Fruit fly (Drosophila melanogaster) whole organism, embryonic: ENCODE measurements around the gene Prm.

Source experiments
- ATbp ChIP-seq: fragments of 200-800 bp; sonication (Bioruptor generic); optimal IDR thresholded peaks from 2 replicates; lab custom pipeline; 2017; ENCODE audit warnings: missing biosample characterization, mild to moderate bottlenecking, missing genetic modification characterization, missing genetic modification reagents
- CG10274 ChIP-seq: fragments of 200-800 bp; sonication (Bioruptor generic); optimal IDR thresholded peaks from 3 replicates; lab custom pipeline; 2017; ENCODE audit warnings: missing biosample characterization, mild to moderate bottlenecking, missing genetic modification characterization
- CG11504 ChIP-seq: fragments of 200-800 bp; sonication (Bioruptor generic); optimal IDR thresholded peaks from 3 replicates; lab custom pipeline; 2019; ENCODE audit warnings: missing biosample characterization, mild to moderate bottlenecking, missing genetic modification characterization, moderate library complexity
- CG11723 ChIP-seq: fragments of 200-800 bp; sonication (Bioruptor generic); optimal IDR thresholded peaks from 2 replicates; lab custom pipeline; 2017; ENCODE audit warnings: missing biosample characterization, mild to moderate bottlenecking, missing genetic modification characterization
- CG12219 ChIP-seq: fragments of 200-800 bp; sonication (Bioruptor generic); optimal IDR thresholded peaks from 3 replicates; lab custom pipeline; 2018; ENCODE audit warnings: missing biosample characterization, mild to moderate bottlenecking, missing genetic modification characterization
- CG13287 ChIP-seq: fragments of 200-800 bp; sonication (Bioruptor generic); IDR thresholded peaks from 2 replicates; pipeline ENCODE4 v1.3.6; 2022; ENCODE audit warnings: missing biosample characterization, missing genetic modification characterization; ENCODE audit not compliant: partially characterized antibody
- CG15601 ChIP-seq: fragments of 200-800 bp; sonication (Bioruptor generic); optimal IDR thresholded peaks from 3 replicates; lab custom pipeline; 2019; ENCODE audit warnings: missing biosample characterization, mild to moderate bottlenecking, missing genetic modification characterization, moderate library complexity
- CG17328 ChIP-seq: fragments of 200-800 bp; sonication (Bioruptor generic); IDR thresholded peaks from 2 replicates; pipeline ENCODE4 v1.3.6; 2022; ENCODE audit warnings: missing biosample characterization, missing genetic modification characterization
- CG17568 ChIP-seq: fragments of 200-800 bp; sonication (Bioruptor generic); optimal IDR thresholded peaks from 2 replicates; lab custom pipeline; 2018; ENCODE audit warnings: missing biosample characterization, mild to moderate bottlenecking, missing genetic modification characterization, moderate library complexity
- CG18619 ChIP-seq: fragments of 200-800 bp; sonication (Bioruptor generic); optimal IDR thresholded peaks from 3 replicates; lab custom pipeline; 2017; ENCODE audit warnings: missing biosample characterization, mild to moderate bottlenecking, missing genetic modification characterization
- CG31365 ChIP-seq: fragments of 200-800 bp; sonication (Bioruptor generic); optimal IDR thresholded peaks from 2 replicates; lab custom pipeline; 2018; ENCODE audit warnings: missing biosample characterization, mild to moderate bottlenecking, missing genetic modification characterization
- CG42726 ChIP-seq: fragments of 200-800 bp; sonication (Bioruptor generic); IDR thresholded peaks from 2 replicates; pipeline ENCODE4 v1.3.6; 2022; ENCODE audit warnings: missing biosample characterization, missing genetic modification characterization; ENCODE audit not compliant: partially characterized antibody
- CG5245 ChIP-seq: fragments of 200-800 bp; sonication (Bioruptor generic); optimal IDR thresholded peaks from 3 replicates; lab custom pipeline; 2016; ENCODE audit warnings: missing biosample characterization, missing genetic modification characterization
- CG6813 ChIP-seq: fragments of 200-800 bp; sonication (Bioruptor generic); optimal IDR thresholded peaks from 2 replicates; lab custom pipeline; 2017; ENCODE audit warnings: missing biosample characterization, missing genetic modification characterization, mild to moderate bottlenecking, moderate library complexity, missing genetic modification reagents
- CG7372 ChIP-seq: fragments of 200-800 bp; sonication (Bioruptor generic); IDR thresholded peaks from 2 replicates; pipeline ENCODE4 v1.3.6; 2022; ENCODE audit warnings: missing biosample characterization, missing genetic modification characterization
- CG7839 ChIP-seq: fragments of 200-800 bp; sonication (Bioruptor generic); optimal IDR thresholded peaks from 3 replicates; lab custom pipeline; 2018; ENCODE audit warnings: missing biosample characterization, mild to moderate bottlenecking, missing genetic modification characterization, moderate library complexity
- CG7987 ChIP-seq: fragments of 200-800 bp; sonication (Bioruptor generic); optimal IDR thresholded peaks from 2 replicates; lab custom pipeline; 2018; ENCODE audit warnings: missing biosample characterization, mild to moderate bottlenecking, missing genetic modification characterization, moderate library complexity
- CG8290 ChIP-seq, 3 experiments: fragments of 200-800 bp; sonication (Bioruptor generic); optimal IDR thresholded peaks; 2 replicates each; lab custom pipeline; 2016 to 2019; ENCODE audit warnings: missing biosample characterization in 3 of 3, missing genetic modification characterization in 3 of 3, mild to moderate bottlenecking in 2 of 3, moderate library complexity in 1 of 3
- CG8359 ChIP-seq: fragments of 200-800 bp; sonication (Bioruptor generic); optimal IDR thresholded peaks from 2 replicates; lab custom pipeline; 2017; ENCODE audit warnings: missing biosample characterization, mild to moderate bottlenecking, missing genetic modification characterization, borderline replicate concordance
- CG8478 ChIP-seq: fragments of >200 bp; optimal IDR thresholded peaks from 2 replicates; lab custom pipeline; 2018
- CG9727 ChIP-seq: fragments of 200-800 bp; sonication (Bioruptor generic); optimal IDR thresholded peaks from 3 replicates; lab custom pipeline; 2017; ENCODE audit warnings: missing biosample characterization, mild to moderate bottlenecking, missing genetic modification characterization
- CoRest ChIP-seq: fragments of 200-800 bp; sonication (Bioruptor generic); optimal IDR thresholded peaks from 3 replicates; lab custom pipeline; 2018; ENCODE audit warnings: missing biosample characterization, mild to moderate bottlenecking, missing genetic modification characterization, moderate library complexity
- Pdp1 ChIP-seq, 2 experiments: fragments of 200-800 bp; sonication (Bioruptor generic); optimal IDR thresholded peaks; 3 replicates each; lab custom pipeline; 2016; ENCODE audit warnings: missing biosample characterization in 2 of 2, missing genetic modification characterization in 2 of 2, mild to moderate bottlenecking in 1 of 2, moderate library complexity in 1 of 2
- Spps ChIP-seq: fragments of 200-800 bp; sonication (Bioruptor generic); optimal IDR thresholded peaks from 2 replicates; lab custom pipeline; 2018; ENCODE audit warnings: missing biosample characterization, mild to moderate bottlenecking, missing genetic modification characterization
- Sry-δ ChIP-seq: fragments of 200-800 bp; sonication (Bioruptor generic); optimal IDR thresholded peaks from 2 replicates; lab custom pipeline; 2016; ENCODE audit warnings: missing biosample characterization, missing genetic modification characterization
- Usf ChIP-seq: fragments of 200-800 bp; sonication (Bioruptor generic); optimal IDR thresholded peaks from 2 replicates; lab custom pipeline; 2017; ENCODE audit warnings: missing genotype, missing biosample characterization, missing genetic modification characterization
- abd-A ChIP-seq: fragments of 200-800 bp; sonication (Bioruptor generic); optimal IDR thresholded peaks from 3 replicates; lab custom pipeline; 2019; ENCODE audit warnings: missing biosample characterization, mild to moderate bottlenecking, missing genetic modification characterization, moderate library complexity
- ap ChIP-seq: fragments of 200-800 bp; sonication (Bioruptor generic); IDR thresholded peaks from 2 replicates; pipeline ENCODE4 v1.3.6; 2022; ENCODE audit warnings: missing biosample characterization, missing genetic modification characterization
- br ChIP-seq: fragments of >200 bp; optimal IDR thresholded peaks from 2 replicates; lab custom pipeline; 2017
- cato ChIP-seq: fragments of 200-800 bp; sonication (Bioruptor generic); optimal IDR thresholded peaks from 2 replicates; lab custom pipeline; 2016; ENCODE audit warnings: missing biosample characterization, missing genetic modification characterization, borderline replicate concordance
- cg ChIP-seq: fragments of 200-800 bp; sonication (Bioruptor generic); optimal IDR thresholded peaks from 3 replicates; lab custom pipeline; 2019; ENCODE audit warnings: missing biosample characterization, mild to moderate bottlenecking, missing genetic modification characterization, moderate library complexity
- chif ChIP-seq, 2 experiments: fragments of 200-800 bp; sonication (Bioruptor generic); optimal IDR thresholded peaks; 3 replicates each; lab custom pipeline; 2016; ENCODE audit warnings: missing biosample characterization in 2 of 2, missing genetic modification characterization in 2 of 2
- chm ChIP-seq: fragments of 200-800 bp; sonication (Bioruptor generic); IDR thresholded peaks from 2 replicates; pipeline ENCODE4 v1.3.6; 2022; ENCODE audit warnings: missing biosample characterization, missing genetic modification characterization
- ftz-f1 ChIP-seq: fragments of 200-800 bp; sonication (Bioruptor generic); optimal IDR thresholded peaks from 2 replicates; lab custom pipeline; 2016; ENCODE audit warnings: missing biosample characterization, missing genetic modification characterization
- gce ChIP-seq: fragments of 200-800 bp; sonication (Bioruptor generic); IDR thresholded peaks from 3 replicates; pipeline ENCODE4 v1.3.6; 2022; ENCODE audit warnings: missing biosample characterization, missing genetic modification characterization
- hbn ChIP-seq: fragments of 200-800 bp; sonication (Bioruptor generic); IDR thresholded peaks from 2 replicates; pipeline ENCODE4 v1.3.6; 2022; ENCODE audit warnings: missing biosample characterization, missing genetic modification characterization; ENCODE audit not compliant: partially characterized antibody
- inv ChIP-seq: fragments of 200-800 bp; sonication (Bioruptor generic); IDR thresholded peaks from 2 replicates; pipeline ENCODE4 v1.3.6; 2022; ENCODE audit warnings: missing biosample characterization, missing genetic modification characterization; ENCODE audit not compliant: partially characterized antibody
- lab ChIP-seq: fragments of 200-800 bp; sonication (Bioruptor generic); optimal IDR thresholded peaks from 3 replicates; lab custom pipeline; 2017; ENCODE audit warnings: missing biosample characterization, missing genetic modification characterization, mild to moderate bottlenecking, moderate library complexity, missing genetic modification reagents
- lilli ChIP-seq: fragments of 200-800 bp; sonication (Bioruptor generic); optimal IDR thresholded peaks from 3 replicates; lab custom pipeline; 2016; ENCODE audit warnings: missing biosample characterization, missing genetic modification characterization
- nerfin-2 ChIP-seq: fragments of 200-800 bp; sonication (Bioruptor generic); IDR thresholded peaks from 2 replicates; pipeline ENCODE4 v1.3.6; 2022; ENCODE audit warnings: missing biosample characterization, missing genetic modification characterization; ENCODE audit not compliant: partially characterized antibody
- nmo ChIP-seq: fragments of 200-800 bp; sonication (Bioruptor generic); optimal IDR thresholded peaks from 2 replicates; lab custom pipeline; 2018; ENCODE audit warnings: missing biosample characterization, mild to moderate bottlenecking, missing genetic modification characterization, moderate library complexity
- pan ChIP-seq, 4 experiments: fragments of >200 bp in 3 of 4; fragments of 200-800 bp in 1 of 4; sonication (Bioruptor generic) in 1 of 4; optimal IDR thresholded peaks in 3 of 4; IDR thresholded peaks in 1 of 4; 2 replicates each; pipeline versions ENCODE4 v1.3.6 to Lab custom; 2017 to 2022; ENCODE audit warnings: missing biosample characterization in 2 of 4, missing genetic modification characterization in 2 of 4, mixed read lengths in 1 of 4
- phol ChIP-seq: fragments of 200-800 bp; sonication (Bioruptor generic); optimal IDR thresholded peaks from 3 replicates; lab custom pipeline; 2018; ENCODE audit warnings: missing biosample characterization, mild to moderate bottlenecking, missing genetic modification characterization, moderate library complexity
- pita ChIP-seq: fragments of 200-800 bp; sonication (Bioruptor generic); optimal IDR thresholded peaks from 2 replicates; lab custom pipeline; 2017; ENCODE audit warnings: missing biosample characterization, mild to moderate bottlenecking, missing genetic modification characterization
- slou ChIP-seq: fragments of 200-800 bp; sonication (Bioruptor generic); optimal IDR thresholded peaks from 3 replicates; lab custom pipeline; 2016; ENCODE audit warnings: missing biosample characterization, missing genetic modification characterization
- tap ChIP-seq: fragments of 200-800 bp; optimal IDR thresholded peaks from 3 replicates; lab custom pipeline; 2019; ENCODE audit warnings: missing biosample characterization, mild to moderate bottlenecking, missing genetic modification characterization, moderate library complexity
- usp ChIP-seq: fragments of >200 bp; optimal IDR thresholded peaks from 2 replicates; lab custom pipeline; 2017; ENCODE audit warnings: missing biosample characterization, missing genetic modification characterization

The Prm gene

dm6 chr3L:8765969-8766538, 20.9 kb upstream of the Prm start (continued):
- TF ChIP-seq cg (GFP tag; lab: Kevin White, UChicago) (peak; percentile 4), tap (tag; lab: Kevin White, UChicago) (peak; percentile 92), pan (optimal IDR thresholded peaks at IDR 0.05; lab: Kevin White, UChicago) (no peak), pan (GFP tag; optimal IDR thresholded peaks at IDR 0.05 in 1 of 2, IDR thresholded peaks at IDR 0.05 in 1 of 2) (peak in 1 of 2 experiments; percentile 99), CG15601 (tag; lab: Kevin White, UChicago) (peak; percentile 97), lab (GFP tag; lab: Kevin White, UChicago) (peak; percentile 98), CG7372 (peak; percentile 99), CoRest (tag; lab: Kevin White, UChicago) (peak; percentile 100), CG8478 (no peak), lilli (peak; percentile 99), chif (GFP tag; optimal IDR thresholded peaks at IDR 0.05; lab: Kevin White, UChicago) (peak; percentile 97 to 98), abd-A (peak; percentile 73), ATbp (GFP tag; lab: Kevin White, UChicago) (peak; percentile 97), nerfin-2 (GFP tag; lab: Robert Waterston, UW) (peak; percentile 63), nmo (GFP tag; lab: Kevin White, UChicago) (peak; percentile 100), CG8290 (GFP tag; optimal IDR thresholded peaks at IDR 0.05; lab: Kevin White, UChicago) (peak; percentile 75), CG8290 (tag; optimal IDR thresholded peaks at IDR 0.05; lab: Kevin White, UChicago) (peak; percentile 93 to 95), CG12219 (GFP tag; lab: Kevin White, UChicago) (peak; percentile 98), CG9727 (GFP tag; lab: Kevin White, UChicago) (peak; percentile 91), Spps (tag; lab: Kevin White, UChicago) (peak; percentile 94), pita (GFP tag; lab: Kevin White, UChicago) (no peak), Pdp1 (GFP tag; optimal IDR thresholded peaks at IDR 0.05; lab: Kevin White, UChicago) (peak; percentile 93 to 99), CG7987 (GFP tag; lab: Kevin White, UChicago) (peak; percentile 87), chm (GFP tag; lab: Robert Waterston, UW) (peak; percentile 91), CG17328 (peak; percentile 97), CG11723 (peak; percentile 98), CG13287 (peak; percentile 66), usp (GFP tag; lab: Kevin White, UChicago) (no peak), CG18619 (peak; percentile 99), Sry-δ (peak; percentile 65), CG42726 (GFP tag; lab: Robert Waterston, UW) (peak; percentile 39; the same call in 1 of the 2 replicates), ap (peak; percentile 95), slou (GFP tag; lab: Kevin White, UChicago) (peak; percentile 80), CG10274 (GFP tag; lab: Kevin White, UChicago) (peak; percentile 91), CG17568 (GFP tag; lab: Kevin White, UChicago) (peak; percentile 95), Usf (GFP tag; lab: Kevin White, UChicago) (peak; percentile 99), CG5245 (GFP tag; lab: Kevin White, UChicago) (peak; percentile 95), CG31365 (peak; percentile 86), br (lab: Kevin White, UChicago) (no peak), cato (GFP tag; lab: Kevin White, UChicago) (peak; percentile 98), CG6813 (GFP tag; lab: Kevin White, UChicago) (peak; percentile 76), hbn (GFP tag; lab: Robert Waterston, UW) (no peak), CG8359 (GFP tag; lab: Kevin White, UChicago) (peak; percentile 87), inv (GFP tag; lab: Robert Waterston, UW) (peak; percentile 43; the same call in 1 of the 2 replicates), CG11504 (tag; lab: Kevin White, UChicago) (peak; percentile 96), phol (tag; lab: Kevin White, UChicago) (peak; percentile 98), CG7839 (peak; percentile 99), gce (peak; percentile 95), ftz-f1 (GFP tag; lab: Kevin White, UChicago) (peak; percentile 45)
